Fruit fly (Drosophila melanogaster) S2 (cell line): ENCODE results near the gene Apt1.

Experiments used
- CG8478 ChIP-seq: fragments of >200 bp; optimal IDR thresholded peaks from 2 replicates; lab custom pipeline; 2018
- CTCF ChIP-seq, 2 experiments: fragments of >200 bp; optimal IDR thresholded peaks; 2 replicates each; lab custom pipeline; 2018

- no peak for TF ChIP-seq CG8478
- TF ChIP-seq CTCF (optimal IDR thresholded peaks at IDR 0.05; lab: Kevin White, UChicago), result no peak
Observed at dm6 chr3L:11578211-11578673, 49.6 kb upstream of the Apt1 start, which contains the start of gene CG33270.
